Worm (Caenorhabditis elegans) whole organism, midembryonic: ENCODE data around the gene C16C8.11.
A peak's percentile ranks its signal among the peaks of the same experiment; 100 is the strongest.
"Not testable (repeated sequence)": the region's sequence is repeated elsewhere in the genome, so short reads cannot be mapped to it uniquely, and the experiment has no call there.

Experiments
- T22C8.4 ChIP-seq: fragments of 200-800 bp; sonication (Bioruptor generic); IDR thresholded peaks from 2 replicates; pipeline ENCODE4 v1.3.6; 2022; ENCODE audit warnings: missing genetic modification characterization, missing compliant biosample characterization
- cog-1 ChIP-seq: sonication (generic microtip); optimal IDR thresholded peaks from 2 replicates; lab custom pipeline; 2016; ENCODE audit warnings: missing genetic modification characterization, missing compliant biosample characterization
- flt-1 ChIP-seq: fragments of 200-800 bp; sonication (Bioruptor generic); IDR thresholded peaks from 2 replicates; pipeline ENCODE4 v1.3.6; 2022; ENCODE audit warnings: missing genetic modification characterization, missing compliant biosample characterization
- klf-2 ChIP-seq: fragments of 200-800 bp; sonication (Bioruptor generic); conservative IDR thresholded peaks from 2 replicates; pipeline ENCODE4 v1.3.6; 2022; ENCODE audit warnings: missing genetic modification reagents, missing genetic modification characterization, missing compliant biosample characterization
- med-1 ChIP-seq: sonication (generic microtip); optimal IDR thresholded peaks from 2 replicates; lab custom pipeline; 2017; ENCODE audit warnings: missing genetic modification characterization, mild to moderate bottlenecking, missing compliant biosample characterization, antibody characterized with exemption, missing genetic modification reagents; ENCODE audit not compliant: insufficient read depth
- ref-1 ChIP-seq: fragments of 200-800 bp; sonication (Bioruptor generic); conservative IDR thresholded peaks from 2 replicates; pipeline ENCODE4 v1.3.6; 2022; ENCODE audit warnings: missing genetic modification reagents, missing genetic modification characterization, missing compliant biosample characterization
- tab-1 ChIP-seq: fragments of 200-800 bp; sonication (Bioruptor generic); IDR thresholded peaks from 2 replicates; pipeline ENCODE4 v1.3.6; 2022; ENCODE audit warnings: missing genetic modification characterization, missing compliant biosample characterization
- ztf-23 ChIP-seq: fragments of 200-800 bp; sonication (Bioruptor generic); IDR thresholded peaks from 2 replicates; pipeline ENCODE4 v1.3.6; 2022; ENCODE audit warnings: missing genetic modification reagents, missing genetic modification characterization, missing compliant biosample characterization
- ztf-29 ChIP-seq: fragments of 200-800 bp; sonication (Bioruptor generic); IDR thresholded peaks from 2 replicates; pipeline ENCODE4 v1.3.6; 2022; ENCODE audit warnings: missing genetic modification reagents, missing genetic modification characterization, missing compliant biosample characterization

C16C8.11 gene

DNA sequence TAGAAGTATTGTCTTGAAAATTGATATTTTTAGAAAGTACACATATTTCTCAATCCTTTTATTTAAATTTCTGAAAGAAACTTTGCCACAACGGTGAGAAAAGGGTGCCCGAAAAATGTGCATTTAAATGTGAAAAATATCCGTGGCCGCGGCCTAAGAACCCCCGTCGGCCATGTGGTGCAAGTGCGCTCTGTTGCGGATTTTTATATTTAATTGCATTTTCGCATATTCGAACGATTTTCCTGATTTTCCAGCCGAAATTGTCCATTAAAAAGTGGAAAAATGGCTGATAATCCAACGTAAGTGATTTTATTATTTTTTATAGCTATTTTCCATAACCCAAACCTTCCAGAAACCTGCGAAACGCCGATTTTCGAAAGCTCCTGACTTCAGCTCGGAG, 28.7 kb downstream of the C16C8.11 start, which contains the start of gene smu-2:
Gene smu-2, plus strand, starts transcription at position 178 of the 400 bp plus-strand sequence.
- TF ChIP-seq med-1 (GFP tag; lab: Kevin White, UChicago) (no peak), ref-1 (GFP tag; lab: Robert Waterston, UW) (no peak), flt-1 (GFP tag; lab: Robert Waterston, UW) (peak; percentile 67; the same call in 1 of the 2 replicates), ztf-29 (GFP tag; lab: Robert Waterston, UW) (no peak), cog-1 (tag; lab: Kevin White, UChicago) (peak; percentile 39), ztf-23 (GFP tag; lab: Robert Waterston, UW) (peak; percentile 74), klf-2 (GFP tag; lab: Robert Waterston, UW) (0 out of 2 replicates have a peak, but pooled peaks have one; percentile 45), T22C8.4 (GFP tag; lab: Robert Waterston, UW) (no peak), tab-1 (GFP tag; lab: Robert Waterston, UW) (no peak)

DNA sequence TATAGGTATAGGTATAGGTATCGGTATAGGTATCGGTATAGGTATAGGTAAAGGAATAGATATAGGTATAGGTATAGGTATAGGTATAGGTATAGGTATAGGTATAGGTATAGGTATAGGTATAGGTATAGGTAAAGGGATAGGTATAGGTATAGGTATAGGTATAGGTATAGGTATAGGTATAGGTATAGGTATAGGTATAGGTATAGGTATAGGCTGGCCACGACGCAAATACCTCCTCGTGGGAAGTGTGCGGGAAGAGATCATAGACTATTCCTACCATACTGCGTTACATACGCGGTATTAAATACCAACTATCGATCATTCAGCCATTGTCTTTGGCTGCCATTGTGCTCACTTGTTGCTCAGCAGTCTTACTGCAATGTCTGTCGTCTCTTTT, 37.3 kb downstream of the C16C8.11 start, which contains the start of gene fbxb-112:
Gene fbxb-112, plus strand, starts transcription at position 301 of the 400 bp plus-strand sequence.
- TF ChIP-seq T22C8.4, tab-1, ref-1 (GFP tag; lab: Robert Waterston, UW): not testable (repeated sequence)

DNA sequence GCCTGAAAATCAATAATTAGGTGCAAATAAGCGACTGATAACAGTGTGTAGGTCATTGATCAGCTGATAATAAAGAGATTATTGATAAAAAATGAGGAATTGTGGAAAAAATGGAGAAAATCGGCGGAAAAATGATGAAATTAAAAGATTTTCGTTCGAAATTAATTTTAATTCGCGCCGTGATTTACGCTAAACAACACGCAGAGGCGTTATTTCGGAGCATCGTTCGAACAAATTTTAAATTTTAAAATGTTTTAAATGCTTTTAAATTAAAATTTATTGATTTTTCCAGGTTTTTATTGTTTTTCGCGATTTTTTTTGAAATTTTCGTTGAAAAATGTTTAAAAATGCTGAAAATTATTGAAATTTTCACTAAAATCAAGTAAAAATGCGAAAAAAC, 45.9 kb downstream of the C16C8.11 start, which contains the start of gene Y49F6B.9:
Gene Y49F6B.9, minus strand, starts transcription at position 2 of the 400 bp plus-strand sequence.
- TF ChIP-seq cog-1 (tag; lab: Kevin White, UChicago) (no peak), ztf-29 (GFP tag; lab: Robert Waterston, UW) (no peak)

DNA sequence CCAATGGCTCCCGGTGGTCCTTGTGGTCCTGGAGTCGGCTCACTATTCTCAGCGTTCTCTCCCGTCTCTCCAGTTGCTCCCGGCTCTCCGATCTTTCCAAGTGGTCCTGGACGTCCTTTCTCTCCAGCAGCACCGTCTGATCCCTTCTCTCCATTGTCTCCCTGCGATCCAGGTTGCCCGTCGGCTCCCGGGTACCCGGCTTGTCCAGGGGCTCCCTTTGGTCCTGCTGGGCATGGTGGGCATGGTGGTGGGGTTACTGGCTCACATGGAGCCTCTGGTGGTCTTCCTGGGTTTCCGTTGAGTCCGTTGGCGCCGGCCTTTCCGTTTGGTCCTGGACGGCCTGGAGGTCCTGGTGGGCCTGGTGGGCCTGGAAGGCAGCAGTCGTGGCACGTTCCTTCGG, 46.9 kb downstream of the C16C8.11 start:
- TF ChIP-seq T22C8.4 (GFP tag; lab: Robert Waterston, UW) (no peak), ztf-23 (GFP tag; lab: Robert Waterston, UW) (no peak), flt-1 (GFP tag; lab: Robert Waterston, UW) (no peak), ztf-29 (GFP tag; lab: Robert Waterston, UW) (no peak), klf-2 (GFP tag; lab: Robert Waterston, UW) (no peak), tab-1 (GFP tag; lab: Robert Waterston, UW) (no peak), ref-1 (GFP tag; lab: Robert Waterston, UW) (no peak), cog-1 (tag; lab: Kevin White, UChicago) (no peak), med-1 (GFP tag; lab: Kevin White, UChicago) (no peak)

DNA sequence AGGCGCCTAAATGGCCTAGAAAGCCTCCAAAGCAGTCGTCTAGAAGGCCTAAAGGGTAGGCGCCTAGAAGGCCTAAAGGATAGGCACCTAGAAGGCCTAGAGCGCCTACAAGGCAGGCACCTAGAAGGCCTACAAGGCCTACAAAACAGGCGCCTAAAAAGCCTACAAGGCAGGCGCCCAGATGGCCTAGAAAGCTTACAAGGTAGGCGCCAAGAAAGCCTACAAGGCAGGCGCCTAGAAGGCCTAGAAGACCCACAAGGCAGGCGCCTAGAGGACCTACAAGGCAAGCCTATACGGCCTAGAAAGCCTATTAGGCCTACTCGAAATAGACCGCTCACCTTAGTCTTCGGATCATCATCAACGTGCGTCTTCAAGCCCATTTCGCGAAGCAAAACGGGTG, 48.5 kb downstream of the C16C8.11 start:
- TF ChIP-seq cog-1 (tag; lab: Kevin White, UChicago) (no peak), T22C8.4 (GFP tag; lab: Robert Waterston, UW) (no peak), ztf-23 (GFP tag; lab: Robert Waterston, UW) (no peak), ref-1 (GFP tag; lab: Robert Waterston, UW) (no peak), med-1 (GFP tag; lab: Kevin White, UChicago) (no peak)

DNA sequence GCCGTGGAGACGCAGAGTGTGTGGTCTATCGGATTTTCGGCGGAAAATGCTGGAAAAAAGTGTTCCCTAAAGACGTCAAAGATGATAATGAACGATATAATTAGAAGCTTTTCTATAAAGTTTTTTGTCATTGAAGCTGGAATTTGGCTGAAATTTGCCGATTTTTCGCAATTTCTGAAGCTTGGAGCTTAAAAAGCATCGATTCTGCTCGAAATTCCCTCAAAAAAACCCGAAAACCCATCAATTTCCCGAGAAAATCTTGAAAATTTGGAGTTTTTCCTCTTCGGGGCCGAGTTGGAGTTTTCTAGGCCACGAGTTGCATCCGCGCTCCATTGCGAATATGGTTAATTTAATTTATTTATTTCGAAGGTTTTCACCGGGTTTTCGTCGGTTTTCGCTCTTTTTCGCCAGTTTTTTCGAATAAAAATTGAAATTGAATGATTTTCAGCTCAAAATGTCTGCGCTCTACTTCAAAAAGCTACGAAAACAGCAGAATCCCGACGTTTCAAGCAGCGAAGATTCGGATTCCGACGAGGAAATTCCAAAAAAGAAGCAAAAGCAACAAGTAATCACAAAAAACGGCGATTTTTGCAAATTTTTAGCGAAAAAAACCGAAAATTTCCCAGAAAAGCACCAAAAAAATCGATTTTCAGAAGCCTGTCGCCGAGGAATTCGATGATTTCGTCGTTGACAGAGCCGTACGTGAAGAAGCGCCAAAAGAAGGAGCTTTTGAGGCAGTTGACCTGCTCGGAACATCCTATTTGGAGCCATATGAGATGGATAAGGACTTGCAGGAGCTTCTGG, 49.2 kb downstream of the C16C8.11 start, which contains the start of the genes col-71 and Y49F6B.2:
Gene col-71, minus strand, starts transcription at position 51 of the 804 bp plus-strand sequence.
Gene Y49F6B.2, plus strand, starts transcription at position 449 of the 804 bp plus-strand sequence.
- peak; percentile 62; the same call in 1 of the 2 replicates for TF ChIP-seq ztf-23 (GFP tag; lab: Robert Waterston, UW)
- peak; percentile 60; the same call in 1 of the 2 replicates for TF ChIP-seq flt-1 (GFP tag; lab: Robert Waterston, UW)
- TF ChIP-seq ref-1 (GFP tag; lab: Robert Waterston, UW), result no peak
- TF ChIP-seq T22C8.4 (GFP tag; lab: Robert Waterston, UW), result peak; percentile 49; the same call in 1 of the 2 replicates
- peak; percentile 51 for TF ChIP-seq cog-1 (tag; lab: Kevin White, UChicago)
- no peak for TF ChIP-seq med-1 (GFP tag; lab: Kevin White, UChicago)
- TF ChIP-seq klf-2 (GFP tag; lab: Robert Waterston, UW), result peak; percentile 63; the same call in 1 of the 2 replicates
- TF ChIP-seq ztf-29 (GFP tag; lab: Robert Waterston, UW), result no peak
- TF ChIP-seq tab-1 (GFP tag; lab: Robert Waterston, UW), result no peak
